Fruit fly (Drosophila melanogaster): ENCODE results near the gene CG16762.

CG16762 gene

dm6 chr3L:2493517-2494182, 18.2 kb upstream of the CG16762 start (continued):
- TF ChIP-seq Neu2 (GFP tag; optimal IDR thresholded peaks at IDR 0.05; ENCODE audit: borderline replicate concordance) = no peak
- TF ChIP-seq Hmx (GFP tag; optimal IDR thresholded peaks at IDR 0.05) = no peak
- no peak for TF ChIP-seq Sin3A (optimal IDR thresholded peaks at IDR 0.05)
- TF ChIP-seq CG9727 (GFP tag; optimal IDR thresholded peaks at IDR 0.05) = no peak
- TF ChIP-seq zf30C (GFP tag; optimal IDR thresholded peaks at IDR 0.05) = no peak
- TF ChIP-seq CG10565 (GFP tag; optimal IDR thresholded peaks at IDR 0.05) = no peak
- TF ChIP-seq Sox102F (GFP tag; optimal IDR thresholded peaks at IDR 0.05) = no peak
- no peak for TF ChIP-seq tna (GFP tag; IDR thresholded peaks at IDR 0.05; ENCODE audit: partially characterized antibody)
- no peak for TF ChIP-seq CG17912 (GFP tag; optimal IDR thresholded peaks at IDR 0.05)
- TF ChIP-seq CG3995 (GFP tag; optimal IDR thresholded peaks at IDR 0.05) = no peak
- TF ChIP-seq Dll (GFP tag; IDR thresholded peaks at IDR 0.05; ENCODE audit: partially characterized antibody) = no peak
- TF ChIP-seq CG13894 (tag; optimal IDR thresholded peaks at IDR 0.05) = peak; percentile 4
- no peak for TF ChIP-seq CG8924 (tag; optimal IDR thresholded peaks at IDR 0.05)
- TF ChIP-seq luna (GFP tag; optimal IDR thresholded peaks at IDR 0.05) = no peak
- peak; percentile 77 for TF ChIP-seq grn (GFP tag; optimal IDR thresholded peaks at IDR 0.05)
- TF ChIP-seq sima (GFP tag; optimal IDR thresholded peaks at IDR 0.05) = no peak
- no peak for TF ChIP-seq ac (GFP tag; optimal IDR thresholded peaks at IDR 0.05)
- TF ChIP-seq E2f2 (GFP tag; IDR thresholded peaks at IDR 0.05) = no peak
- no peak for TF ChIP-seq Rx (GFP tag; IDR thresholded peaks at IDR 0.05)
- TF ChIP-seq BEAF-32 (GFP tag; optimal IDR thresholded peaks at IDR 0.05) = no peak
- no peak for TF ChIP-seq ham (GFP tag; IDR thresholded peaks at IDR 0.05)
- TF ChIP-seq wor (GFP tag; IDR thresholded peaks at IDR 0.05) = no peak
- TF ChIP-seq gce (GFP tag; IDR thresholded peaks at IDR 0.05) = no peak
- no peak for TF ChIP-seq tap (tag; optimal IDR thresholded peaks at IDR 0.05)
- no peak for TF ChIP-seq Lim3 (GFP tag; IDR thresholded peaks at IDR 0.05)
- no peak for TF ChIP-seq CG32772 (GFP tag; IDR thresholded peaks at IDR 0.05)
- no peak for TF ChIP-seq CG18764 (GFP tag; optimal IDR thresholded peaks at IDR 0.05)
- TF ChIP-seq CG11560 (tag; IDR thresholded peaks at IDR 0.05) = no peak
- TF ChIP-seq chif (GFP tag; optimal IDR thresholded peaks at IDR 0.05) = no peak
- TF ChIP-seq Med (GFP tag) = peak; percentile 81
- no peak for TF ChIP-seq al (GFP tag; IDR thresholded peaks at IDR 0.05)
- TF ChIP-seq CG17568 (GFP tag; optimal IDR thresholded peaks at IDR 0.05) = peak; percentile 21
- no peak for TF ChIP-seq CG9817 (tag; optimal IDR thresholded peaks at IDR 0.05)
- TF ChIP-seq sug (tag; optimal IDR thresholded peaks at IDR 0.05) = peak; percentile 16
- no peak for TF ChIP-seq CG16863 (GFP tag; optimal IDR thresholded peaks at IDR 0.05)
- TF ChIP-seq fd102C (GFP tag; optimal IDR thresholded peaks at IDR 0.05) = peak; percentile 25
- no peak for TF ChIP-seq Ssrp (tag; optimal IDR thresholded peaks at IDR 0.05)
- peak; percentile 56 for TF ChIP-seq mirr (GFP tag; optimal IDR thresholded peaks at IDR 0.05)
- no peak for TF ChIP-seq mam (GFP tag; optimal IDR thresholded peaks at IDR 0.05)
- TF ChIP-seq CG9932 (GFP tag; IDR thresholded peaks at IDR 0.05) = peak; percentile 50
- TF ChIP-seq Nf-YA (GFP tag; IDR thresholded peaks at IDR 0.05) = 0 out of 2 replicates have a peak, but pooled peaks have one; percentile 13
- TF ChIP-seq Kr (GFP tag; optimal IDR thresholded peaks at IDR 0.05) = peak; percentile 24
- TF ChIP-seq pita (GFP tag; optimal IDR thresholded peaks at IDR 0.05) = no peak
- TF ChIP-seq D (optimal IDR thresholded peaks at IDR 0.05) = no peak
- TF ChIP-seq D (GFP tag; optimal IDR thresholded peaks at IDR 0.05) = no peak
- no peak for TF ChIP-seq insv (GFP tag; optimal IDR thresholded peaks at IDR 0.05)
- TF ChIP-seq wek (GFP tag; optimal IDR thresholded peaks at IDR 0.05) = no peak
- TF ChIP-seq crol (GFP tag; IDR thresholded peaks at IDR 0.05) = 0 out of 2 replicates have a peak, but pooled peaks have one; percentile 27
- no peak for TF ChIP-seq Gug (GFP tag; IDR thresholded peaks at IDR 0.05)
- TF ChIP-seq oc (tag; optimal IDR thresholded peaks at IDR 0.05) = no peak
- TF ChIP-seq HmgD (GFP tag; optimal IDR thresholded peaks at IDR 0.05) = no peak
